Fruit fly (Drosophila melanogaster): ENCODE results near the gene Tmem43.
A peak's percentile ranks its signal among the peaks of the same experiment; 100 is the strongest.

Tmem43 gene

DNA sequence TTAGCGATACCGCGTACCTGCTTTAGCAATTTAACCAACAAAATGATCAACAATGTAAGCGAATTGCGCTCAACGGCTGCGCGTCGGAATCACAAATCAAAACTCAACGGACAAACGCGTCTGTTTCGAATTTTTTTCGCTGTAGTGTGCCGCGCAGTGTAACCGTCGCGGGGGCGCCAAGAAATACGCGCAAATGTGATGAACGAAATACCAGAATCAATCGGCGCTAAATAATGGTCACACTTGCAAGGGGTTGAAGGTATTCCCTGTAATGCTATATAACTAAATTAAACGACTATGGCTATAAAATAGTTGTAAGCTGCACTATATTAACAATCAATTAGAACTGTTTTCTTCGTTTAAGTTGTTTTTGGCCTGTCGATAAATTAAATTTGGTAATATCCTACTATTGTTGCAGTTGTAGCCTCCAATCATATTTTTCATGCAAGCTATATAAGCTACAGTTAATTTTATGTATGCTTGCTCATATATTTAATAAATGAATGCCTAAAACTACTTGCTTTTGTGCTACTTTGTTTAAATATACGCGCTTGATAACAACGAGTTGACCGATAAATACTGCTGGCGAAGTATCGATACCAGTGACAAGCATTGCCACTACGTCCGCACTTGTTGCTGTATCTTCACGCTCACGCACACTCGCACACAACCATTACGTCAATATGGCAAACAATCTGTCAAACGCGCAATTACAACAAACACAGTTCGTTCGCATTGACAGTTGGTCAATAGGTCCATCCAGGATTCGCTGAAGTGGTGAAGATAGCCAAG lies 3.0 kb downstream of the Tmem43 start, which contains the start of the genes pbl and CG8281 (continued):
- TF ChIP-seq CG11093 (GFP tag; IDR thresholded peaks at IDR 0.05) (no peak), CG15479 (GFP tag; optimal IDR thresholded peaks at IDR 0.05) (no peak), Hmr (GFP tag; optimal IDR thresholded peaks at IDR 0.05) (peak; percentile 76), Trl (optimal IDR thresholded peaks at IDR 0.05) (no peak), Trl (GFP tag; optimal IDR thresholded peaks at IDR 0.05) (no peak), lmd (GFP tag; IDR thresholded peaks at IDR 0.05) (peak; percentile 22; the same call in 1 of the 2 replicates), Max (GFP tag; optimal IDR thresholded peaks at IDR 0.05) (no peak), dati (GFP tag; IDR thresholded peaks at IDR 0.05) (no peak), Chrac-16 (GFP tag; optimal IDR thresholded peaks at IDR 0.05) (peak; percentile 29), grau (tag; optimal IDR thresholded peaks at IDR 0.05) (peak; percentile 47), CG32772 (GFP tag; IDR thresholded peaks at IDR 0.05) (peak; percentile 50; the same call in 1 of the 2 replicates), CG10654 (GFP tag; optimal IDR thresholded peaks at IDR 0.05) (no peak), row (GFP tag; IDR thresholded peaks at IDR 0.05) (peak; percentile 76), tgo (GFP tag; IDR thresholded peaks at IDR 0.05) (no peak), GATAe (GFP tag; conservative IDR thresholded peaks at IDR 0.05) (no peak), pb (GFP tag; optimal IDR thresholded peaks at IDR 0.05) (no peak), CG10147 (GFP tag; optimal IDR thresholded peaks at IDR 0.05) (peak; percentile 37), Dfd (GFP tag; optimal IDR thresholded peaks at IDR 0.05) (no peak), CG10321 (GFP tag; IDR thresholded peaks at IDR 0.05) (no peak), CG12299 (tag; optimal IDR thresholded peaks at IDR 0.05) (peak; percentile 25), zfh1 (GFP tag; IDR thresholded peaks at IDR 0.05) (peak; percentile 68), slou (GFP tag; optimal IDR thresholded peaks at IDR 0.05) (no peak), CG3281 (GFP tag; optimal IDR thresholded peaks at IDR 0.05) (peak; percentile 52), tna (GFP tag; IDR thresholded peaks at IDR 0.05; ENCODE audit: partially characterized antibody) (peak; percentile 67), Hand (GFP tag; optimal IDR thresholded peaks at IDR 0.05) (no peak), CG15696 (tag; optimal IDR thresholded peaks at IDR 0.05) (peak; percentile 40), Aef1 (GFP tag; IDR thresholded peaks at IDR 0.05) (0 out of 3 replicates have a peak, but pooled peaks have one; percentile 24), sob (GFP tag; IDR thresholded peaks at IDR 0.05) (no peak; the same call in 1 of the 2 replicates), CG6683 (GFP tag; optimal IDR thresholded peaks at IDR 0.05) (no peak), tup (GFP tag; optimal IDR thresholded peaks at IDR 0.05) (no peak), Ets97D (GFP tag; optimal IDR thresholded peaks at IDR 0.05) (peak; percentile 62), pum (GFP tag; optimal IDR thresholded peaks at IDR 0.05) (no peak), jing (GFP tag; optimal IDR thresholded peaks at IDR 0.05) (no peak), CG9797 (GFP tag; optimal IDR thresholded peaks at IDR 0.05) (peak; percentile 90), h (optimal IDR thresholded peaks at IDR 0.05) (no peak), CG7372 (GFP tag; IDR thresholded peaks at IDR 0.05) (no peak), CG18011 (GFP tag; optimal IDR thresholded peaks at IDR 0.05) (peak; percentile 33), Eip74EF (GFP tag; optimal IDR thresholded peaks at IDR 0.05) (no peak), CG2129 (GFP tag; IDR thresholded peaks at IDR 0.05; ENCODE audit: partially characterized antibody) (peak; percentile 45), CG2889 (GFP tag; IDR thresholded peaks at IDR 0.05) (no peak), trem (tag; optimal IDR thresholded peaks at IDR 0.05) (peak; percentile 47), chif (GFP tag; optimal IDR thresholded peaks at IDR 0.05) (peak; percentile 28 to 50), fru (optimal IDR thresholded peaks at IDR 0.05) (peak; percentile 58), CG5245 (GFP tag; optimal IDR thresholded peaks at IDR 0.05) (no peak), ato (GFP tag; IDR thresholded peaks at IDR 0.05; ENCODE audit: partially characterized antibody) (peak; percentile 66; the same call in 1 of the 2 replicates), CG6254 (GFP tag; optimal IDR thresholded peaks at IDR 0.05) (no peak), CG31388 (GFP tag; optimal IDR thresholded peaks at IDR 0.05) (no peak), Atf-2 (GFP tag; optimal IDR thresholded peaks at IDR 0.05) (no peak), pnt (GFP tag; optimal IDR thresholded peaks at IDR 0.05) (peak; percentile 21), Bgb (GFP tag; IDR thresholded peaks at IDR 0.05; ENCODE audit: partially characterized antibody) (peak; percentile 78)
